Fruit fly (Drosophila melanogaster) whole organism, pupa: ENCODE measurements around the gene lky.
"Not testable (repeated sequence)": the region's sequence is repeated elsewhere in the genome, so short reads cannot be mapped to it uniquely, and the experiment has no call there.

Experiments used
- EcR ChIP-seq: fragments of 200-800 bp; sonication (Bioruptor generic); optimal IDR thresholded peaks from 3 replicates; lab custom pipeline; 2019; ENCODE audit warnings: missing biosample characterization, missing genetic modification characterization, mild to moderate bottlenecking, moderate library complexity, missing genetic modification reagents
- rn ChIP-seq: fragments of 200-800 bp; sonication (Bioruptor generic); IDR thresholded peaks from 2 replicates; pipeline ENCODE4 v1.3.6; 2022; ENCODE audit warnings: missing biosample characterization, missing genetic modification characterization

DNA sequence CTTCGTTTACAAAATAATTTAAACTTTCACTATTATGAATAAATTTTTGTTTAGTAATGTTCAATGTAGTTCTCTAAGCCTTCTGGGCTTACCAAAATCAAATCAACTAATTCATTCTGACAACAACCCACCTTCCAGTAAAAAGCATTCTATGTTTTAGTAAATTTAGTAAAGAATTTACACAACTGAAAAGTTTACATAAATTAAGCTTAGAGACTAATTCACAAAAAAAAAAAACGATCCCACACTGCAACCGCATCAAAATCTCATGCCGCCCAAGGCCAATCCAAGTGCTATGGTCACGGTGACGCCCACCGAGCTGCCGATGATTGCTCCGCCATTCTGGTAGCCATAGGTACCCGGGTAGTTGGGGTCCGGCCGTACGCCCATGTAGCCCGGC is 43.7 kb downstream of the lky start, which contains the start of gene CG43784:
- not testable (repeated sequence) for TF ChIP-seq rn (GFP tag; lab: Robert Waterston, UW); EcR (GFP tag; lab: Kevin White, UChicago)
